Fruit fly (Drosophila melanogaster) whole organism, pupa: ENCODE measurements around the gene Nost.

Source experiments
- CG10348 ChIP-seq: fragments of 200-800 bp; sonication (Bioruptor generic); IDR thresholded peaks from 2 replicates; pipeline ENCODE4 v1.3.6; 2022; ENCODE audit warnings: missing biosample characterization, missing genetic modification characterization
- CG12605 ChIP-seq: fragments of 200-800 bp; sonication (Bioruptor generic); IDR thresholded peaks from 2 replicates; pipeline ENCODE4 v1.3.6; 2022; ENCODE audit warnings: missing biosample characterization, missing genetic modification characterization
- CG13204 ChIP-seq: fragments of 200-800 bp; sonication (Bioruptor generic); optimal IDR thresholded peaks from 2 replicates; lab custom pipeline; 2018; ENCODE audit warnings: missing biosample characterization, mild to moderate bottlenecking, missing genetic modification characterization, moderate library complexity
- CG14655 ChIP-seq: fragments of 200-800 bp; sonication (Bioruptor generic); optimal IDR thresholded peaks from 3 replicates; lab custom pipeline; 2017; ENCODE audit warnings: mild to moderate bottlenecking, missing biosample characterization, missing genetic modification reagents, missing genetic modification characterization
- CG15710 ChIP-seq: fragments of 200-800 bp; sonication (Bioruptor generic); optimal IDR thresholded peaks from 2 replicates; lab custom pipeline; 2018; ENCODE audit warnings: missing biosample characterization, mild to moderate bottlenecking, missing genetic modification characterization, moderate library complexity
- CG17806 ChIP-seq: fragments of 200-800 bp; sonication (Bioruptor generic); optimal IDR thresholded peaks from 2 replicates; lab custom pipeline; 2018; ENCODE audit warnings: missing biosample characterization, mild to moderate bottlenecking, missing genetic modification characterization, moderate library complexity
- CG32121 ChIP-seq: fragments of 200-800 bp; sonication (Bioruptor generic); IDR thresholded peaks from 2 replicates; pipeline ENCODE4 v1.3.6; 2022; ENCODE audit warnings: missing biosample characterization, missing genetic modification characterization
- CG34367 ChIP-seq: fragments of 200-800 bp; sonication (Bioruptor generic); optimal IDR thresholded peaks from 2 replicates; lab custom pipeline; 2018; ENCODE audit warnings: missing biosample characterization, mild to moderate bottlenecking, missing genetic modification characterization
- CG4496 ChIP-seq: fragments of 200-800 bp; sonication (Bioruptor generic); IDR thresholded peaks from 3 replicates; pipeline ENCODE4 v1.3.6; 2022; ENCODE audit warnings: missing biosample characterization, missing genetic modification characterization
- CG8159 ChIP-seq: fragments of 200-800 bp; sonication (Bioruptor generic); optimal IDR thresholded peaks from 3 replicates; lab custom pipeline; 2018; ENCODE audit warnings: missing biosample characterization, mild to moderate bottlenecking, missing genetic modification characterization, moderate library complexity
- CG8301 ChIP-seq: fragments of 200-800 bp; sonication (Bioruptor generic); optimal IDR thresholded peaks from 2 replicates; lab custom pipeline; 2018; ENCODE audit warnings: missing biosample characterization, mild to moderate bottlenecking, missing genetic modification characterization
- CG9948 ChIP-seq: fragments of 200-800 bp; sonication (Bioruptor generic); optimal IDR thresholded peaks from 2 replicates; lab custom pipeline; 2018; ENCODE audit warnings: missing biosample characterization, mild to moderate bottlenecking, missing genetic modification characterization, moderate library complexity
- D1 ChIP-seq: fragments of 200-800 bp; sonication (Bioruptor generic); optimal IDR thresholded peaks from 2 replicates; lab custom pipeline; 2018; ENCODE audit warnings: missing biosample characterization, mild to moderate bottlenecking, missing genetic modification characterization, moderate library complexity
- EcR ChIP-seq: fragments of 200-800 bp; sonication (Bioruptor generic); optimal IDR thresholded peaks from 3 replicates; lab custom pipeline; 2019; ENCODE audit warnings: missing biosample characterization, missing genetic modification characterization, mild to moderate bottlenecking, moderate library complexity, missing genetic modification reagents
- Ets98B ChIP-seq: fragments of 200-800 bp; sonication (Bioruptor generic); IDR thresholded peaks from 2 replicates; pipeline ENCODE4 v1.3.6; 2022; ENCODE audit warnings: missing biosample characterization, missing genetic modification characterization
- Pif1A ChIP-seq: fragments of 200-800 bp; sonication (Bioruptor generic); optimal IDR thresholded peaks from 3 replicates; lab custom pipeline; 2016; ENCODE audit warnings: missing biosample characterization, missing genetic modification characterization
- Pif1B ChIP-seq: fragments of 200-800 bp; sonication (Bioruptor generic); optimal IDR thresholded peaks from 3 replicates; lab custom pipeline; 2016; ENCODE audit warnings: missing biosample characterization, missing genetic modification characterization
- Snoo ChIP-seq: fragments of 200-800 bp; sonication (Bioruptor generic); optimal IDR thresholded peaks from 3 replicates; lab custom pipeline; 2017; ENCODE audit warnings: missing biosample characterization, mild to moderate bottlenecking, missing genetic modification characterization, inconsistent platforms
- fd96Ca ChIP-seq: fragments of 200-800 bp; sonication (Bioruptor generic); IDR thresholded peaks from 3 replicates; pipeline ENCODE4 v1.3.6; 2022; ENCODE audit warnings: missing biosample characterization, missing genetic modification characterization
- gl ChIP-seq: fragments of 200-800 bp; sonication (Bioruptor generic); optimal IDR thresholded peaks from 2 replicates; lab custom pipeline; 2018; ENCODE audit warnings: missing biosample characterization, mild to moderate bottlenecking, missing genetic modification characterization
- rn ChIP-seq: fragments of 200-800 bp; sonication (Bioruptor generic); IDR thresholded peaks from 2 replicates; pipeline ENCODE4 v1.3.6; 2022; ENCODE audit warnings: missing biosample characterization, missing genetic modification characterization

Nost gene

dm6 chrX:9029416-9029815 is 589 bp upstream of the Nost start:
- TF ChIP-seq fd96Ca (GFP tag; lab: Robert Waterston, UW) (no peak), CG10348 (GFP tag; lab: Robert Waterston, UW) (no peak), CG12605 (GFP tag; lab: Robert Waterston, UW) (no peak), CG9948 (tag; lab: Kevin White, UChicago) (no peak), D1 (tag; lab: Kevin White, UChicago) (no peak), CG32121 (no peak), Pif1B (no peak), EcR (GFP tag; lab: Kevin White, UChicago) (no peak), CG15710 (tag; lab: Kevin White, UChicago) (no peak), Pif1A (GFP tag; lab: Kevin White, UChicago) (no peak), CG8159 (tag; lab: Kevin White, UChicago) (no peak), CG4496 (GFP tag; lab: Robert Waterston, UW) (no peak), CG34367 (tag; lab: Kevin White, UChicago) (no peak), rn (no peak), CG8301 (tag; lab: Kevin White, UChicago) (no peak), Ets98B (GFP tag; lab: Robert Waterston, UW) (no peak), CG14655 (GFP tag; lab: Kevin White, UChicago) (no peak), Snoo (tag; lab: Kevin White, UChicago) (no peak), gl (tag; lab: Kevin White, UChicago) (no peak), CG13204 (GFP tag; lab: Kevin White, UChicago) (no peak)
- TF ChIP-seq, all 21 proteins: peak for 0

dm6 chrX:9036113-9036512 is 6.1 kb downstream of the Nost start:
- TF ChIP-seq EcR (GFP tag; lab: Kevin White, UChicago) (no peak), CG32121 (no peak), CG4496 (GFP tag; lab: Robert Waterston, UW) (no peak), CG17806 (tag; lab: Kevin White, UChicago) (no peak), Pif1B (no peak), D1 (tag; lab: Kevin White, UChicago) (no peak), rn (no peak), Pif1A (GFP tag; lab: Kevin White, UChicago) (no peak), CG13204 (GFP tag; lab: Kevin White, UChicago) (no peak), CG8159 (tag; lab: Kevin White, UChicago) (no peak), fd96Ca (GFP tag; lab: Robert Waterston, UW) (no peak), CG8301 (tag; lab: Kevin White, UChicago) (no peak), CG15710 (tag; lab: Kevin White, UChicago) (no peak)

dm6 chrX:9038778-9039177 is 8.8 kb downstream of the Nost start:
- no peak for TF ChIP-seq Ets98B (GFP tag; lab: Robert Waterston, UW)
- TF ChIP-seq CG8301 (tag; lab: Kevin White, UChicago) = peak; percentile 9
- TF ChIP-seq CG4496 (GFP tag; lab: Robert Waterston, UW) = no peak; the same call in 2 of the 3 replicates
- TF ChIP-seq gl (tag; lab: Kevin White, UChicago) = no peak
- TF ChIP-seq CG15710 (tag; lab: Kevin White, UChicago) = no peak
- TF ChIP-seq CG10348 (GFP tag; lab: Robert Waterston, UW) = no peak
- no peak for TF ChIP-seq Pif1A (GFP tag; lab: Kevin White, UChicago)
- TF ChIP-seq Pif1B = no peak
- TF ChIP-seq CG14655 (GFP tag; lab: Kevin White, UChicago) = peak; percentile 32
- TF ChIP-seq CG9948 (tag; lab: Kevin White, UChicago) = no peak
- TF ChIP-seq EcR (GFP tag; lab: Kevin White, UChicago) = peak; percentile 48
- TF ChIP-seq Snoo (tag; lab: Kevin White, UChicago) = no peak

dm6 chrX:9040855-9041254 is 10.8 kb downstream of the Nost start:
- no peak for TF ChIP-seq Snoo (tag; lab: Kevin White, UChicago)
- TF ChIP-seq CG8159 (tag; lab: Kevin White, UChicago) = no peak
- no peak for TF ChIP-seq CG17806 (tag; lab: Kevin White, UChicago)
- no peak for TF ChIP-seq CG9948 (tag; lab: Kevin White, UChicago)
- TF ChIP-seq CG10348 (GFP tag; lab: Robert Waterston, UW) = no peak
- TF ChIP-seq, all 21 proteins: peak for 0

DNA sequence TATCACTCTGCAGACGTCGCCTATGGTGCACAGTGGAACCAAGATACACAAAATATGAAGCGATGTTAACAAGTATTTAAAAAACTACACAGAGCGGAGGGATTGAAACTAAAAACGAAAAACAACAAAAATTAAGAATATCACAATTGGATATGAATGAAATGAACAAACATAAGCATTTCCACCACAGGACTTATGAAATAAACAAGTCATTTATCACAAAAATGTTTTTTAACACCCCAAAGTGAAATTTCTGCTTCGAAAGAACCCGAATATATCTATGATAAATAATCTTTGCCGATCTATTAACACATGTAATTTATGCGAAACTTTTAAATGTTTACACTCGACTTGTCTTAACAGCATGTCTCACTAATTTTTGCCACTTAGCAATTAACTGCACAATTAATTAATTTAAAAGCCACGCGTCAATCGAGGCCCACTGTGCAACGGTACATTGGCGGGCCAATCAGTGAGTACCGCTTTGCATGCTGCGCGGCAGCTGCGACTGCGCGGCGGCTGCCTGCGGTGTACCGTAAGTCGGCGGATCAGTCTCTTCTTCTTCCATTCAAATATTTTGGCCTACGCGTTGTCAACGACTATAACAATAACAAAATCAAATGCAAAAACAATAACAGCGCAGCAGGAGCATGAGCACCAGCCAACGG is 11.9 kb downstream of the Nost start:
- TF ChIP-seq CG8159 (tag; lab: Kevin White, UChicago) (peak; percentile 38), CG12605 (GFP tag; lab: Robert Waterston, UW) (no peak), CG10348 (GFP tag; lab: Robert Waterston, UW) (no peak), Ets98B (GFP tag; lab: Robert Waterston, UW) (no peak; the same call in 1 of the 2 replicates), CG14655 (GFP tag; lab: Kevin White, UChicago) (peak; percentile 79), CG15710 (tag; lab: Kevin White, UChicago) (peak; percentile 35), CG9948 (tag; lab: Kevin White, UChicago) (peak; percentile 10), Pif1B (peak; percentile 54), CG13204 (GFP tag; lab: Kevin White, UChicago) (no peak), Pif1A (GFP tag; lab: Kevin White, UChicago) (peak; percentile 34), rn (no peak), CG8301 (tag; lab: Kevin White, UChicago) (peak; percentile 60), D1 (tag; lab: Kevin White, UChicago) (no peak), CG17806 (tag; lab: Kevin White, UChicago) (no peak), CG4496 (GFP tag; lab: Robert Waterston, UW) (peak; percentile 49; the same call in 2 of the 3 replicates), CG32121 (peak; percentile 47)
